Worm (Caenorhabditis elegans) whole organism, L2 larva: ENCODE measurements around the gene R05H10.1.

Source experiments
- alr-1 ChIP-seq: fragments of 150-350 bp; optimal IDR thresholded peaks from 2 replicates; lab custom pipeline; 2014; ENCODE audit warnings: missing biosample characterization, missing genetic modification characterization
- ama-1 ChIP-seq: fragments of 150-350 bp; optimal IDR thresholded peaks from 2 replicates; lab custom pipeline; 2018; ENCODE audit warnings: inconsistent platforms
- ceh-16 ChIP-seq: fragments of 150-350 bp; optimal IDR thresholded peaks from 2 replicates; lab custom pipeline; 2014; ENCODE audit warnings: missing biosample characterization, missing genetic modification characterization
- ceh-82 ChIP-seq: fragments of 150-350 bp; optimal IDR thresholded peaks from 2 replicates; lab custom pipeline; 2014; ENCODE audit warnings: missing biosample characterization, missing genetic modification characterization
- elt-3 ChIP-seq: sonication (generic microtip); optimal IDR thresholded peaks from 2 replicates; lab custom pipeline; 2017; ENCODE audit warnings: missing biosample characterization, missing genetic modification characterization
- lin-39 ChIP-seq: fragments of 150-350 bp; optimal IDR thresholded peaks from 2 replicates; lab custom pipeline; 2014; ENCODE audit warnings: missing biosample characterization, missing genetic modification reagents, missing genetic modification characterization
- mdl-1 ChIP-seq, 2 experiments: fragments of 150-350 bp in 1 of 2; sonication (generic microtip) in 1 of 2; optimal IDR thresholded peaks; 2 replicates each; lab custom pipeline; 2017; ENCODE audit warnings: missing biosample characterization in 2 of 2, missing genetic modification characterization in 2 of 2
- nhr-12 ChIP-seq: fragments of 150-350 bp; optimal IDR thresholded peaks from 2 replicates; lab custom pipeline; 2014; ENCODE audit warnings: missing biosample characterization, missing genetic modification characterization
- nhr-237 ChIP-seq: fragments of 150-350 bp; optimal IDR thresholded peaks from 2 replicates; lab custom pipeline; 2014; ENCODE audit warnings: missing biosample characterization, missing genetic modification characterization
- nhr-25 ChIP-seq: fragments of 150-350 bp; sonication (generic microtip); optimal IDR thresholded peaks from 3 replicates; lab custom pipeline; 2014; ENCODE audit warnings: missing biosample characterization, missing genetic modification characterization
- zag-1 ChIP-seq: fragments of 150-350 bp; optimal IDR thresholded peaks from 2 replicates; lab custom pipeline; 2014; ENCODE audit warnings: missing biosample characterization, missing genetic modification characterization
- ztf-11 ChIP-seq: sonication (generic microtip); optimal IDR thresholded peaks from 2 replicates; lab custom pipeline; 2017; ENCODE audit warnings: missing biosample characterization, missing genetic modification characterization

- no peak for TF ChIP-seq elt-3 (tag; lab: Kevin White, UChicago)
- TF ChIP-seq ztf-11: no peak
- no peak for TF ChIP-seq nhr-12
- TF ChIP-seq lin-39 (tag; lab: Kevin White, UChicago): no peak
- TF ChIP-seq ceh-82 (tag; lab: Kevin White, UChicago): no peak
- no peak for TF ChIP-seq nhr-25 (tag; lab: Kevin White, UChicago)
- no peak for TF ChIP-seq ama-1 (lab: Kevin White, UChicago)
- no peak for TF ChIP-seq ceh-16 (tag; lab: Kevin White, UChicago)
- TF ChIP-seq mdl-1 (tag; optimal IDR thresholded peaks at IDR 0.05; lab: Kevin White, UChicago): no peak
- TF ChIP-seq zag-1 (tag; lab: Kevin White, UChicago): no peak
- TF ChIP-seq nhr-237 (tag; lab: Kevin White, UChicago): no peak
- no peak for TF ChIP-seq alr-1 (tag; lab: Kevin White, UChicago)
These were observed 15.1 kb downstream of the R05H10.1 start, which contains the start of gene gpx-2 for ce11 chrII:14866668-14867067.
